Fruit fly (Drosophila melanogaster) whole organism, embryonic: Measurements from ENCODE around the gene CG33796.

Source experiments
- Aef1 ChIP-seq: fragments of 200-800 bp; sonication (Bioruptor generic); IDR thresholded peaks from 3 replicates; pipeline ENCODE4 v1.3.6; 2022; ENCODE audit warnings: missing biosample characterization, missing genetic modification characterization
- Asciz ChIP-seq: fragments of 200-800 bp; sonication (Bioruptor generic); optimal IDR thresholded peaks from 2 replicates; lab custom pipeline; 2017; ENCODE audit warnings: missing biosample characterization, mild to moderate bottlenecking, missing genetic modification characterization, missing genetic modification reagents
- B-H1 ChIP-seq: fragments of 200-800 bp; sonication (Bioruptor generic); IDR thresholded peaks from 3 replicates; pipeline ENCODE4 v1.3.6; 2022; ENCODE audit warnings: missing biosample characterization, missing genetic modification characterization
- BtbVII ChIP-seq: fragments of 200-800 bp; sonication (Bioruptor generic); optimal IDR thresholded peaks from 3 replicates; lab custom pipeline; 2017; ENCODE audit warnings: missing biosample characterization, mild to moderate bottlenecking, missing genetic modification characterization
- CG10267 ChIP-seq: fragments of 200-800 bp; sonication (Bioruptor generic); optimal IDR thresholded peaks from 2 replicates; lab custom pipeline; 2018; ENCODE audit warnings: missing biosample characterization, mild to moderate bottlenecking, missing genetic modification characterization, moderate library complexity
- CG10565 ChIP-seq: fragments of 200-800 bp; sonication (Bioruptor generic); optimal IDR thresholded peaks from 3 replicates; lab custom pipeline; 2016; ENCODE audit warnings: missing biosample characterization, mild to moderate bottlenecking, missing genetic modification characterization
- CG10959 ChIP-seq: fragments of 200-800 bp; sonication (Bioruptor generic); IDR thresholded peaks from 2 replicates; pipeline ENCODE4 v1.3.6; 2022; ENCODE audit warnings: missing biosample characterization, missing genetic modification characterization
- CG10979 ChIP-seq: fragments of 200-800 bp; sonication (Bioruptor generic); optimal IDR thresholded peaks from 2 replicates; lab custom pipeline; 2018; ENCODE audit warnings: missing biosample characterization, mild to moderate bottlenecking, missing genetic modification characterization, moderate library complexity
- CG11398 ChIP-seq: fragments of 200-800 bp; sonication (Bioruptor generic); optimal IDR thresholded peaks from 2 replicates; lab custom pipeline; 2016; ENCODE audit warnings: missing biosample characterization, missing genetic modification characterization
- CG11456 ChIP-seq: fragments of 200-800 bp; sonication (Bioruptor generic); IDR thresholded peaks from 3 replicates; pipeline ENCODE4 v1.3.6; 2022; ENCODE audit warnings: missing biosample characterization, missing genetic modification characterization
- CG1233 ChIP-seq: fragments of 200-800 bp; sonication (Bioruptor generic); optimal IDR thresholded peaks from 4 replicates; lab custom pipeline; 2018; ENCODE audit warnings: missing biosample characterization, mild to moderate bottlenecking, missing genetic modification characterization
- CG13287 ChIP-seq: fragments of 200-800 bp; sonication (Bioruptor generic); IDR thresholded peaks from 2 replicates; pipeline ENCODE4 v1.3.6; 2022; ENCODE audit warnings: missing biosample characterization, missing genetic modification characterization; ENCODE audit not compliant: partially characterized antibody
- CG13296 ChIP-seq: fragments of 200-800 bp; sonication (Bioruptor generic); optimal IDR thresholded peaks from 3 replicates; lab custom pipeline; 2018; ENCODE audit warnings: missing biosample characterization, mild to moderate bottlenecking, missing genetic modification characterization
- CG14965 ChIP-seq: fragments of 200-800 bp; sonication (Bioruptor generic); optimal IDR thresholded peaks from 2 replicates; lab custom pipeline; 2016; ENCODE audit warnings: missing biosample characterization, missing genetic modification characterization, borderline replicate concordance
- CG1603 ChIP-seq: fragments of 200-800 bp; sonication (Bioruptor generic); optimal IDR thresholded peaks from 2 replicates; lab custom pipeline; 2019; ENCODE audit warnings: missing biosample characterization, mild to moderate bottlenecking, missing genetic modification characterization, moderate library complexity
- CG18599 ChIP-seq: fragments of 200-800 bp; sonication (Bioruptor generic); optimal IDR thresholded peaks from 3 replicates; lab custom pipeline; 2017; ENCODE audit warnings: missing biosample characterization, missing genetic modification characterization, mild to moderate bottlenecking, moderate library complexity, missing genetic modification reagents
- CG2116 ChIP-seq: fragments of 200-800 bp; sonication (Bioruptor generic); optimal IDR thresholded peaks from 3 replicates; lab custom pipeline; 2018; ENCODE audit warnings: missing biosample characterization, mild to moderate bottlenecking, missing genetic modification characterization
- CG3838 ChIP-seq: fragments of 200-800 bp; sonication (Bioruptor generic); optimal IDR thresholded peaks from 3 replicates; lab custom pipeline; 2016; ENCODE audit warnings: missing biosample characterization, missing genetic modification characterization
- CG4424 ChIP-seq: fragments of 200-800 bp; sonication (Bioruptor generic); optimal IDR thresholded peaks from 3 replicates; lab custom pipeline; 2016; ENCODE audit warnings: missing biosample characterization, missing genetic modification characterization
- CG5953 ChIP-seq: fragments of 200-800 bp; sonication (Bioruptor generic); IDR thresholded peaks from 2 replicates; pipeline ENCODE4 v1.3.6; 2022; ENCODE audit warnings: missing biosample characterization, missing genetic modification characterization
- CG6854 ChIP-seq: fragments of 200-800 bp; sonication (Bioruptor generic); optimal IDR thresholded peaks from 3 replicates; lab custom pipeline; 2017; ENCODE audit warnings: missing biosample characterization, mild to moderate bottlenecking, missing genetic modification characterization
- CG7372 ChIP-seq: fragments of 200-800 bp; sonication (Bioruptor generic); IDR thresholded peaks from 2 replicates; pipeline ENCODE4 v1.3.6; 2022; ENCODE audit warnings: missing biosample characterization, missing genetic modification characterization
- CG7839 ChIP-seq: fragments of 200-800 bp; sonication (Bioruptor generic); optimal IDR thresholded peaks from 3 replicates; lab custom pipeline; 2018; ENCODE audit warnings: missing biosample characterization, mild to moderate bottlenecking, missing genetic modification characterization, moderate library complexity
- CG7963 ChIP-seq: fragments of 200-800 bp; sonication (Bioruptor generic); IDR thresholded peaks from 3 replicates; pipeline ENCODE4 v1.3.6; 2022; ENCODE audit warnings: missing biosample characterization, missing genetic modification characterization; ENCODE audit not compliant: partially characterized antibody
- CHES-1-like ChIP-seq: fragments of 200-800 bp; sonication (Bioruptor generic); optimal IDR thresholded peaks from 2 replicates; lab custom pipeline; 2016; ENCODE audit warnings: missing biosample characterization, missing genetic modification characterization
- CTCF ChIP-seq: fragments of 200-800 bp; sonication (Bioruptor generic); optimal IDR thresholded peaks from 2 replicates; lab custom pipeline; 2017; ENCODE audit warnings: missing biosample characterization, mild to moderate bottlenecking, missing genetic modification characterization, moderate library complexity
- Deaf1 ChIP-seq: fragments of 200-800 bp; optimal IDR thresholded peaks from 3 replicates; lab custom pipeline; 2019; ENCODE audit warnings: missing biosample characterization, mild to moderate bottlenecking, missing genetic modification characterization, moderate library complexity
- HmgD ChIP-seq: fragments of 200-800 bp; sonication (Bioruptor generic); optimal IDR thresholded peaks from 3 replicates; lab custom pipeline; 2016; ENCODE audit warnings: missing biosample characterization, missing genetic modification characterization
- Hr51 ChIP-seq, 2 experiments: fragments of 200-800 bp; sonication (Bioruptor generic); optimal IDR thresholded peaks; 2 replicates in 1 of 2; 3 replicates in 1 of 2; lab custom pipeline; 2016 to 2018; ENCODE audit warnings: missing biosample characterization in 2 of 2, missing genetic modification characterization in 2 of 2, mild to moderate bottlenecking in 1 of 2, moderate library complexity in 1 of 2
- MESR4 ChIP-seq: fragments of 200-800 bp; sonication (Bioruptor generic); optimal IDR thresholded peaks from 2 replicates; lab custom pipeline; 2018; ENCODE audit warnings: missing biosample characterization, mild to moderate bottlenecking, missing genetic modification characterization, moderate library complexity
- NfI ChIP-seq: fragments of 200-800 bp; sonication (Bioruptor generic); optimal IDR thresholded peaks from 3 replicates; lab custom pipeline; 2018; ENCODE audit warnings: missing biosample characterization, mild to moderate bottlenecking, missing genetic modification characterization, moderate library complexity
- Ptx1 ChIP-seq: fragments of 200-800 bp; sonication (Bioruptor generic); IDR thresholded peaks from 2 replicates; pipeline ENCODE4 v1.3.6; 2022; ENCODE audit warnings: missing biosample characterization, missing genetic modification characterization
- Tbp ChIP-seq: fragments of >200 bp; optimal IDR thresholded peaks from 2 replicates; lab custom pipeline; 2018; ENCODE audit warnings: missing biosample characterization, missing genetic modification characterization
- ac ChIP-seq: fragments of 200-800 bp; sonication (Bioruptor generic); optimal IDR thresholded peaks from 3 replicates; lab custom pipeline; 2017; ENCODE audit warnings: missing biosample characterization, mild to moderate bottlenecking, missing genetic modification characterization
- ato ChIP-seq: fragments of 200-800 bp; sonication (Bioruptor generic); IDR thresholded peaks from 2 replicates; pipeline ENCODE4 v1.3.6; 2022; ENCODE audit warnings: missing biosample characterization, missing genetic modification characterization; ENCODE audit not compliant: partially characterized antibody
- bcd ChIP-seq: fragments of 200-800 bp; sonication (Bioruptor generic); optimal IDR thresholded peaks from 2 replicates; lab custom pipeline; 2017; ENCODE audit warnings: missing biosample characterization, mild to moderate bottlenecking, missing genetic modification characterization
- chn ChIP-seq: fragments of 200-800 bp; sonication (Bioruptor generic); optimal IDR thresholded peaks from 2 replicates; lab custom pipeline; 2016; ENCODE audit warnings: missing biosample characterization, missing genetic modification characterization
- da ChIP-seq: fragments of 200-800 bp; sonication (Bioruptor generic); optimal IDR thresholded peaks from 2 replicates; lab custom pipeline; 2016; ENCODE audit warnings: missing biosample characterization, missing genetic modification characterization
- gro ChIP-seq: fragments of 200-800 bp; sonication (Bioruptor generic); optimal IDR thresholded peaks from 2 replicates; lab custom pipeline; 2016; ENCODE audit warnings: missing biosample characterization, missing genetic modification characterization
- ham ChIP-seq: fragments of 200-800 bp; sonication (Bioruptor generic); IDR thresholded peaks from 2 replicates; pipeline ENCODE4 v1.3.6; 2022; ENCODE audit warnings: missing biosample characterization, missing genetic modification characterization
- hbn ChIP-seq: fragments of 200-800 bp; sonication (Bioruptor generic); IDR thresholded peaks from 2 replicates; pipeline ENCODE4 v1.3.6; 2022; ENCODE audit warnings: missing biosample characterization, missing genetic modification characterization; ENCODE audit not compliant: partially characterized antibody
- peb ChIP-seq: fragments of 200-800 bp; sonication (Bioruptor generic); IDR thresholded peaks from 2 replicates; pipeline ENCODE4 v1.3.6; 2022; ENCODE audit warnings: missing biosample characterization, missing genetic modification characterization
- repo ChIP-seq: fragments of 200-800 bp; sonication (Bioruptor generic); optimal IDR thresholded peaks from 2 replicates; lab custom pipeline; 2016; ENCODE audit warnings: missing biosample characterization, missing genetic modification characterization
- row ChIP-seq: fragments of 200-800 bp; sonication (Bioruptor generic); IDR thresholded peaks from 3 replicates; pipeline ENCODE4 v1.3.6; 2022; ENCODE audit warnings: missing biosample characterization, missing genetic modification characterization
- tll ChIP-seq, 2 experiments: fragments of 200-800 bp in 1 of 2; fragments of >200 bp in 1 of 2; sonication (Bioruptor generic) in 1 of 2; optimal IDR thresholded peaks; 2 replicates each; lab custom pipeline; 2017 to 2019; ENCODE audit warnings: missing biosample characterization in 2 of 2, missing genetic modification characterization in 2 of 2, mild to moderate bottlenecking in 1 of 2, moderate library complexity in 1 of 2
- tup ChIP-seq: fragments of 200-800 bp; sonication (Bioruptor generic); optimal IDR thresholded peaks from 2 replicates; lab custom pipeline; 2016; ENCODE audit warnings: missing biosample characterization, mild to moderate bottlenecking, missing genetic modification characterization, moderate library complexity
- unc-4 ChIP-seq: fragments of 200-800 bp; sonication (Bioruptor generic); IDR thresholded peaks from 2 replicates; pipeline ENCODE4 v1.3.6; 2022; ENCODE audit warnings: missing biosample characterization, missing genetic modification characterization; ENCODE audit not compliant: partially characterized antibody
- wdn ChIP-seq: fragments of 200-800 bp; sonication (Bioruptor generic); IDR thresholded peaks from 2 replicates; pipeline ENCODE4 v1.3.6; 2022; ENCODE audit warnings: missing biosample characterization, missing genetic modification characterization

The CG33796 gene

DNA sequence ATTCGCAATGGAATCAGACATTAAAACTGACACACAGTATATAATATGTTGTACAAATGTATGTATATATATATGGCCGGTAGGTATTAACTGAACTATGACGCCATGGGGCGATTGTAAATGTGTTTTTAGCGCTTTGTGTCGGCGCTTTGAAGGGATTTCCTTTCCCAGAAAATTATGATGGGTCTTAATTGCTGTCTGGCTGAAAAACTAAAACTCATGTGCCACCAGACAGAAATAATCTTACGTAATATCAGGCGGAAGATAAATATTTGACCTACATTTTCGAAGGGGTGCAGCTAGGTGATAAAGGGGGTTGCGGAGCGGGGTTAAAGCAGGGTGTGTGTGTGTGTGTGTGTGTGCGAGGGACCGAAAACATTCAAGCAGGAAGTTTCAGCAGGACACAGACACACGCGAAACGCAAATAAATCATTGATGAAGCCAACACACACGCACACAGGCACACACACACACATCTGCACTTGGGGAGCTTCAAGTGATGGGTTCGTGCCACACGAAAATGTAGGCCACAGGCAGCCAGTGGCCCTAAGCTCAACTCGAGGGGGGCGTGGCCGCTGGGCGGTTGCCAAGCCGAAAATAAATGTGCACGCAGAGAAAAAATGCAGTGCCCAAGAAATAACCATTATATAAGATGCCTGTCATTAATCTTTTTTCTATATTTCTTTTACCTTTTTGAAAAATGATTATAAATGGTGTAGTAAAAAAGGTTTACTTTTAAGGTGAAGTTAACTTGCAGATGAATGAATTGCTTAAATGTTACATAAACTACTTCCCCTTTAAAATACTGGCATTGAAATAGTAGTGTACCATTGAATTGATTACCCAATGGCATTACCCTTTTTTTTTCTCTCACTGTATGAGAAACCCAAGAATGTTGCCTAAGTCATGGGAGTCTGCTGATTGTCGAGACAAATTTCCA is 12.4 kb downstream of the CG33796 start:
- TF ChIP-seq bcd (GFP tag; lab: Kevin White, UChicago), result peak; percentile 38
- TF ChIP-seq CG6854 (GFP tag; lab: Kevin White, UChicago), result no peak
- TF ChIP-seq Aef1 (GFP tag; lab: Robert Waterston, UW), result no peak; the same call in 2 of the 3 replicates
- peak; percentile 68 for TF ChIP-seq CG10979 (tag; lab: Kevin White, UChicago)
- TF ChIP-seq CG7839 (tag; lab: Kevin White, UChicago), result peak; percentile 74
- 0 out of 2 replicates have a peak, but pooled peaks have one; percentile 13 for TF ChIP-seq peb (GFP tag; lab: Robert Waterston, UW)
- TF ChIP-seq CG10565 (GFP tag; lab: Kevin White, UChicago), result no peak
- peak; percentile 43 for TF ChIP-seq CG10267 (tag; lab: Kevin White, UChicago)
- TF ChIP-seq BtbVII, result peak; percentile 47
- no peak for TF ChIP-seq Tbp
- peak; percentile 47 for TF ChIP-seq Asciz
- TF ChIP-seq gro, result peak; percentile 27
- TF ChIP-seq Ptx1 (GFP tag; lab: Robert Waterston, UW), result peak; percentile 61
- peak; percentile 47 for TF ChIP-seq chn
- TF ChIP-seq CG3838 (GFP tag; lab: Kevin White, UChicago), result no peak
- no peak for TF ChIP-seq da
- no peak for TF ChIP-seq CG7372 (GFP tag; lab: Robert Waterston, UW)
- peak; percentile 35 to 68 for TF ChIP-seq Hr51 (GFP tag; optimal IDR thresholded peaks at IDR 0.05; lab: Kevin White, UChicago)
- TF ChIP-seq CG10959 (GFP tag; lab: Robert Waterston, UW), result no peak
- TF ChIP-seq MESR4, result no peak
- TF ChIP-seq ac (GFP tag; lab: Kevin White, UChicago), result no peak
- TF ChIP-seq HmgD (GFP tag; lab: Kevin White, UChicago), result no peak
- TF ChIP-seq B-H1, result no peak
- TF ChIP-seq ato (GFP tag; lab: Robert Waterston, UW), result no peak
- TF ChIP-seq NfI (GFP tag; lab: Kevin White, UChicago), result peak; percentile 32
- no peak for TF ChIP-seq CG11398 (GFP tag; lab: Kevin White, UChicago)
- TF ChIP-seq Deaf1, result no peak
- peak; percentile 4 for TF ChIP-seq CG2116
- TF ChIP-seq tup (GFP tag; lab: Kevin White, UChicago), result no peak
- peak; percentile 66 for TF ChIP-seq row (GFP tag; lab: Robert Waterston, UW)
- no peak for TF ChIP-seq CG5953 (GFP tag; lab: Robert Waterston, UW)
- no peak for TF ChIP-seq wdn
- peak; percentile 23 for TF ChIP-seq CHES-1-like (GFP tag; lab: Kevin White, UChicago)
- TF ChIP-seq CG1603 (tag; lab: Kevin White, UChicago), result peak; percentile 34
- no peak for TF ChIP-seq CG1233 (GFP tag; lab: Kevin White, UChicago)
- no peak for TF ChIP-seq CTCF
- no peak for TF ChIP-seq CG11456 (GFP tag; lab: Robert Waterston, UW)
- no peak for TF ChIP-seq tll (GFP tag; optimal IDR thresholded peaks at IDR 0.05; lab: Kevin White, UChicago)
- TF ChIP-seq CG13287 (GFP tag; lab: Robert Waterston, UW), result no peak
- TF ChIP-seq ham (GFP tag; lab: Robert Waterston, UW), result no peak
- TF ChIP-seq CG4424 (GFP tag; lab: Kevin White, UChicago), result peak; percentile 53
- peak; percentile 11 for TF ChIP-seq CG13296 (GFP tag; lab: Kevin White, UChicago)
- no peak for TF ChIP-seq unc-4 (GFP tag; lab: Robert Waterston, UW)
- no peak for TF ChIP-seq CG7963
- TF ChIP-seq CG14965 (GFP tag; lab: Kevin White, UChicago), result no peak
- TF ChIP-seq hbn, result no peak
- TF ChIP-seq CG18599, result peak; percentile 56
- TF ChIP-seq repo (GFP tag; lab: Kevin White, UChicago), result no peak
